Worm (Caenorhabditis elegans) whole organism, L1 larva: Measurements from ENCODE around the gene ckb-2.

Experiments
- C16A3.4 ChIP-seq: fragments of 150-350 bp; optimal IDR thresholded peaks from 2 replicates; lab custom pipeline; 2014; ENCODE audit warnings: missing biosample characterization, missing genetic modification characterization
- aha-1 ChIP-seq: fragments of 150-350 bp; optimal IDR thresholded peaks from 2 replicates; lab custom pipeline; 2014; ENCODE audit warnings: missing biosample characterization, missing genetic modification characterization
- aly-2 ChIP-seq: fragments of 150-350 bp; optimal IDR thresholded peaks from 2 replicates; lab custom pipeline; 2014; ENCODE audit warnings: missing biosample characterization, missing genetic modification characterization
- blmp-1 ChIP-seq: fragments of 150-350 bp; optimal IDR thresholded peaks from 2 replicates; lab custom pipeline; 2014; ENCODE audit warnings: missing biosample characterization, missing genetic modification characterization
- ceh-8 ChIP-seq: fragments of 200-800 bp; sonication (Bioruptor generic); optimal IDR thresholded peaks from 2 replicates; lab custom pipeline; 2018; ENCODE audit warnings: mild to moderate bottlenecking, missing genetic modification characterization, moderate library complexity, missing compliant biosample characterization
- ceh-88 ChIP-seq: fragments of 200-800 bp; sonication (Bioruptor generic); IDR thresholded peaks from 2 replicates; pipeline ENCODE4 v1.3.6; 2022; ENCODE audit warnings: missing genetic modification characterization, missing compliant biosample characterization
- ceh-90 ChIP-seq: sonication (generic microtip); optimal IDR thresholded peaks from 2 replicates; lab custom pipeline; 2016; ENCODE audit warnings: missing genetic modification characterization, missing compliant biosample characterization
- dpl-1 ChIP-seq, 3 experiments: fragments of 150-350 bp in 2 of 3; sonication (generic microtip) in 1 of 3; optimal IDR thresholded peaks; 2 replicates each; lab custom pipeline; 2014 to 2017; ENCODE audit warnings: missing biosample characterization in 3 of 3, missing genetic modification characterization in 3 of 3, missing genetic modification reagents in 3 of 3
- efl-1 ChIP-seq, 4 experiments: fragments of 150-350 bp; optimal IDR thresholded peaks in 3 of 4; peaks in 1 of 4; 1 replicate in 1 of 4; 2 replicates in 3 of 4; lab custom pipeline; 2014; ENCODE audit warnings: missing biosample characterization in 2 of 4, missing genetic modification characterization in 2 of 4, missing genetic modification reagents in 2 of 4
- efl-3 ChIP-seq: fragments of 200-800 bp; sonication (Bioruptor generic); optimal IDR thresholded peaks from 2 replicates; lab custom pipeline; 2018; ENCODE audit warnings: mild to moderate bottlenecking, missing genetic modification characterization, missing compliant biosample characterization
- egl-27 ChIP-seq, 2 experiments: fragments of 150-350 bp in 1 of 2; sonication (generic microtip); optimal IDR thresholded peaks; 3 replicates each; lab custom pipeline; 2017 to 2018; ENCODE audit warnings: missing biosample characterization in 2 of 2, missing genetic modification characterization in 2 of 2, missing genetic modification reagents in 2 of 2
- elt-3 ChIP-seq, 6 experiments: fragments of 150-350 bp in 1 of 6; sonication (generic microtip); optimal IDR thresholded peaks; 2 replicates each; lab custom pipeline; 2017 to 2018; ENCODE audit warnings: missing biosample characterization in 6 of 6, missing genetic modification characterization in 6 of 6, inconsistent platforms in 1 of 6
- ets-5 ChIP-seq: fragments of 200-800 bp; sonication (Bioruptor generic); IDR thresholded peaks from 2 replicates; pipeline ENCODE4 v1.3.6; 2022; ENCODE audit warnings: missing genetic modification characterization, missing compliant biosample characterization
- fkh-4 ChIP-seq: sonication (generic microtip); optimal IDR thresholded peaks from 2 replicates; lab custom pipeline; 2016; ENCODE audit warnings: missing compliant biosample characterization, missing genetic modification characterization, borderline replicate concordance
- fkh-8 ChIP-seq: sonication (generic microtip); optimal IDR thresholded peaks from 2 replicates; lab custom pipeline; 2016; ENCODE audit warnings: mild to moderate bottlenecking, missing genetic modification characterization, missing compliant biosample characterization
- fos-1 ChIP-seq: fragments of 150-350 bp; optimal IDR thresholded peaks from 2 replicates; lab custom pipeline; 2014; ENCODE audit warnings: missing biosample characterization, missing genetic modification characterization
- hlh-17 ChIP-seq: fragments of 200-800 bp; sonication (Bioruptor generic); optimal IDR thresholded peaks from 2 replicates; lab custom pipeline; 2018; ENCODE audit warnings: missing genetic modification characterization, mild to moderate bottlenecking, missing compliant biosample characterization, moderate library complexity, borderline replicate concordance
- hlh-4 ChIP-seq: sonication (generic microtip); optimal IDR thresholded peaks from 2 replicates; lab custom pipeline; 2016; ENCODE audit warnings: mild to moderate bottlenecking, missing genetic modification characterization, missing compliant biosample characterization
- hpl-2 ChIP-seq: fragments of 150-350 bp; optimal IDR thresholded peaks from 2 replicates; lab custom pipeline; 2014; ENCODE audit warnings: missing biosample characterization, missing genetic modification reagents, missing genetic modification characterization
- isw-1 ChIP-seq: fragments of 200-800 bp; sonication (Bioruptor generic); IDR thresholded peaks from 2 replicates; pipeline ENCODE4 v1.3.6; 2022; ENCODE audit warnings: missing genetic modification characterization, missing compliant biosample characterization
- jun-1 ChIP-seq: fragments of 150-350 bp; optimal IDR thresholded peaks from 2 replicates; lab custom pipeline; 2014; ENCODE audit warnings: missing biosample characterization, missing genetic modification reagents, missing genetic modification characterization
- lin-13 ChIP-seq: fragments of 150-350 bp; optimal IDR thresholded peaks from 2 replicates; lab custom pipeline; 2014; ENCODE audit warnings: missing biosample characterization, missing genetic modification reagents, missing genetic modification characterization
- lin-14 ChIP-seq: fragments of 200-800 bp; sonication (Bioruptor generic); optimal IDR thresholded peaks from 2 replicates; lab custom pipeline; 2018; ENCODE audit warnings: mild to moderate bottlenecking, missing genetic modification characterization, moderate library complexity, missing compliant biosample characterization
- lin-15B ChIP-seq: fragments of 150-350 bp; sonication (generic microtip); optimal IDR thresholded peaks from 3 replicates; lab custom pipeline; 2014; ENCODE audit warnings: missing biosample characterization, missing genetic modification characterization
- lin-39 ChIP-seq: fragments of 150-350 bp; optimal IDR thresholded peaks from 2 replicates; lab custom pipeline; 2014; ENCODE audit warnings: missing biosample characterization, missing genetic modification reagents, missing genetic modification characterization
- lir-3 ChIP-seq: sonication (generic microtip); optimal IDR thresholded peaks from 2 replicates; lab custom pipeline; 2016; ENCODE audit warnings: mild to moderate bottlenecking, missing genetic modification characterization, moderate library complexity, missing compliant biosample characterization; ENCODE audit not compliant: poor library complexity
- mef-2 ChIP-seq: fragments of 150-350 bp; optimal IDR thresholded peaks from 2 replicates; lab custom pipeline; 2014; ENCODE audit warnings: missing biosample characterization, missing genetic modification characterization
- mep-1 ChIP-seq: fragments of 150-350 bp; optimal IDR thresholded peaks from 2 replicates; lab custom pipeline; 2014; ENCODE audit warnings: missing biosample characterization, missing genetic modification characterization
- nhr-11 ChIP-seq: fragments of 150-350 bp; optimal IDR thresholded peaks from 2 replicates; lab custom pipeline; 2014; ENCODE audit warnings: missing biosample characterization, missing genetic modification characterization
- nhr-19 ChIP-seq: fragments of 200-800 bp; sonication (Bioruptor generic); conservative IDR thresholded peaks from 2 replicates; pipeline ENCODE4 v1.3.6; 2022; ENCODE audit warnings: missing genetic modification characterization, missing compliant biosample characterization
- nhr-20 ChIP-seq: sonication (generic microtip); optimal IDR thresholded peaks from 2 replicates; lab custom pipeline; 2016; ENCODE audit warnings: mild to moderate bottlenecking, missing genetic modification characterization, missing compliant biosample characterization
- nhr-47 ChIP-seq: sonication (generic microtip); optimal IDR thresholded peaks from 2 replicates; lab custom pipeline; 2016; ENCODE audit warnings: mild to moderate bottlenecking, missing genetic modification characterization, moderate library complexity, missing compliant biosample characterization
- nhr-76 ChIP-seq: sonication (generic microtip); optimal IDR thresholded peaks from 2 replicates; lab custom pipeline; 2017; ENCODE audit warnings: missing biosample characterization, missing genetic modification characterization
- nhr-77 ChIP-seq: fragments of 150-350 bp; optimal IDR thresholded peaks from 2 replicates; lab custom pipeline; 2014; ENCODE audit warnings: missing biosample characterization, missing genetic modification characterization
- nhr-85 ChIP-seq: sonication (generic microtip); peaks from one replicate; lab custom pipeline; 2016; ENCODE audit warnings: missing genetic modification characterization, inconsistent platforms, missing compliant biosample characterization
- pax-3 ChIP-seq: fragments of 200-800 bp; sonication (Bioruptor generic); optimal IDR thresholded peaks from 2 replicates; lab custom pipeline; 2018; ENCODE audit warnings: mild to moderate bottlenecking, missing genetic modification characterization, moderate library complexity, missing compliant biosample characterization
- skn-1 ChIP-seq: fragments of 150-350 bp; optimal IDR thresholded peaks from 2 replicates; lab custom pipeline; 2014; ENCODE audit warnings: missing biosample characterization, missing genetic modification characterization
- snpc-4 ChIP-seq: fragments of 150-350 bp; optimal IDR thresholded peaks from 2 replicates; lab custom pipeline; 2014; ENCODE audit warnings: missing biosample characterization, missing genetic modification characterization
- snu-23 ChIP-seq: sonication (generic microtip); optimal IDR thresholded peaks from 2 replicates; lab custom pipeline; 2016; ENCODE audit warnings: missing genetic modification characterization, missing compliant biosample characterization
- sox-4 ChIP-seq: sonication (generic microtip); optimal IDR thresholded peaks from 2 replicates; lab custom pipeline; 2016; ENCODE audit warnings: missing genetic modification characterization, missing compliant biosample characterization
- sptf-1 ChIP-seq: fragments of 150-350 bp; optimal IDR thresholded peaks from 2 replicates; lab custom pipeline; 2014; ENCODE audit warnings: missing biosample characterization, missing genetic modification characterization
- swsn-7 ChIP-seq: sonication (generic microtip); optimal IDR thresholded peaks from 2 replicates; lab custom pipeline; 2016; ENCODE audit warnings: missing genetic modification characterization, missing compliant biosample characterization
- tbx-2 ChIP-seq: sonication (generic microtip); optimal IDR thresholded peaks from 2 replicates; lab custom pipeline; 2016; ENCODE audit warnings: missing genetic modification characterization, missing compliant biosample characterization
- tlp-1 ChIP-seq: fragments of 150-350 bp; optimal IDR thresholded peaks from 2 replicates; lab custom pipeline; 2014; ENCODE audit warnings: missing biosample characterization, missing genetic modification characterization
- unc-130 ChIP-seq: fragments of 150-350 bp; optimal IDR thresholded peaks from 2 replicates; lab custom pipeline; 2017; ENCODE audit warnings: missing biosample characterization, missing genetic modification characterization, inconsistent platforms
- unc-62 ChIP-seq: fragments of 150-350 bp; optimal IDR thresholded peaks from 2 replicates; lab custom pipeline; 2014; ENCODE audit warnings: missing biosample characterization, missing genetic modification reagents, missing genetic modification characterization
- unc-86 ChIP-seq: sonication (generic microtip); optimal IDR thresholded peaks from 2 replicates; lab custom pipeline; 2016; ENCODE audit warnings: missing genetic modification characterization, missing compliant biosample characterization
- xbp-1 ChIP-seq: sonication (generic microtip); optimal IDR thresholded peaks from 2 replicates; lab custom pipeline; 2016; ENCODE audit warnings: missing genetic modification characterization, missing compliant biosample characterization
- zip-4 ChIP-seq: fragments of 200-800 bp; sonication (Bioruptor generic); optimal IDR thresholded peaks from 2 replicates; lab custom pipeline; 2018; ENCODE audit warnings: mild to moderate bottlenecking, missing genetic modification characterization, moderate library complexity, missing compliant biosample characterization
- ztf-11 ChIP-seq, 2 experiments: sonication (generic microtip); optimal IDR thresholded peaks; 2 replicates each; lab custom pipeline; 2016 to 2017; ENCODE audit warnings: missing genetic modification characterization in 2 of 2, missing biosample characterization in 1 of 2, missing compliant biosample characterization in 1 of 2
- ztf-4 ChIP-seq: fragments of 150-350 bp; optimal IDR thresholded peaks from 2 replicates; lab custom pipeline; 2014; ENCODE audit warnings: missing biosample characterization, missing genetic modification characterization

ckb-2 gene

ce11 chrIII:4412108-4413009 is 44.6 kb downstream of the ckb-2 start (continued):
- TF ChIP-seq mep-1, result no peak
- no peak for TF ChIP-seq ets-5 (GFP tag; lab: Robert Waterston, UW)
- TF ChIP-seq C16A3.4 (tag; lab: Kevin White, UChicago), result peak; percentile 27
- TF ChIP-seq ztf-11 (tag; optimal IDR thresholded peaks at IDR 0.05; lab: Kevin White, UChicago), result no peak
- peak; percentile 3 for TF ChIP-seq unc-130
- no peak for TF ChIP-seq ceh-90 (tag; lab: Kevin White, UChicago)
- no peak for TF ChIP-seq lin-13 (GFP tag; lab: Kevin White, UChicago)
- TF ChIP-seq fkh-4 (tag; lab: Kevin White, UChicago), result no peak
- TF ChIP-seq nhr-76 (tag; lab: Kevin White, UChicago), result no peak
- TF ChIP-seq isw-1 (GFP tag; lab: Robert Waterston, UW), result no peak
- TF ChIP-seq nhr-20, result peak; percentile 83
- peak; percentile 80 for TF ChIP-seq nhr-85 (tag; lab: Kevin White, UChicago)
- peak; percentile 29 for TF ChIP-seq xbp-1 (tag; lab: Kevin White, UChicago)
- TF ChIP-seq ztf-4 (tag; lab: Kevin White, UChicago), result peak; percentile 1
- no peak for TF ChIP-seq sox-4 (tag; lab: Kevin White, UChicago)
- peak; percentile 88 for TF ChIP-seq lin-14
- TF ChIP-seq hlh-17 (GFP tag; lab: Kevin White, UChicago), result no peak
- TF ChIP-seq hpl-2 (GFP tag; lab: Kevin White, UChicago), result no peak
- peak; percentile 19 for TF ChIP-seq blmp-1 (tag; lab: Kevin White, UChicago)
- peak; percentile 48 for TF ChIP-seq nhr-19 (GFP tag; lab: Robert Waterston, UW)
- TF ChIP-seq nhr-11 (tag; lab: Kevin White, UChicago), result no peak
- peak; percentile 60 for TF ChIP-seq nhr-47 (tag; lab: Kevin White, UChicago)
- peak; percentile 78 for TF ChIP-seq snu-23 (GFP tag; lab: Kevin White, UChicago)
- no peak for TF ChIP-seq tlp-1
- TF ChIP-seq egl-27 (tag; optimal IDR thresholded peaks at IDR 0.05; lab: Kevin White, UChicago), result peak in 1 of 2 experiments; percentile 36
- no peak for TF ChIP-seq sptf-1 (tag; lab: Kevin White, UChicago)
- TF ChIP-seq tbx-2 (tag; lab: Kevin White, UChicago), result peak; percentile 42
- TF ChIP-seq aha-1 (tag; lab: Kevin White, UChicago), result no peak
- no peak for TF ChIP-seq aly-2
- no peak for TF ChIP-seq unc-86 (tag; lab: Kevin White, UChicago)
- no peak for TF ChIP-seq fkh-8
- no peak for TF ChIP-seq efl-3 (GFP tag; lab: Kevin White, UChicago)
- peak; percentile 10 for TF ChIP-seq skn-1
- TF ChIP-seq hlh-4, result no peak
- no peak for TF ChIP-seq fos-1 (tag; lab: Kevin White, UChicago)
- TF ChIP-seq elt-3 (tag; optimal IDR thresholded peaks at IDR 0.05; lab: Kevin White, UChicago), result no peak
- TF ChIP-seq zip-4 (GFP tag; lab: Kevin White, UChicago), result no peak
- TF ChIP-seq dpl-1 (GFP tag; optimal IDR thresholded peaks at IDR 0.05; lab: Kevin White, UChicago), result peak; percentile 2 to 41 (median 4)
- no peak for TF ChIP-seq jun-1
- peak; percentile 26 to 33 for TF ChIP-seq efl-1 (optimal IDR thresholded peaks at IDR 0.05; lab: Kevin White, UChicago)
- TF ChIP-seq efl-1 (GFP tag; optimal IDR thresholded peaks at IDR 0.05 in 1 of 2; lab: Kevin White, UChicago), result peak in 1 of 2 experiments; percentile 28
- no peak for TF ChIP-seq ceh-88 (GFP tag; lab: Robert Waterston, UW)
- TF ChIP-seq pax-3 (tag; lab: Kevin White, UChicago), result no peak
- TF ChIP-seq swsn-7, result peak; percentile 24
- no peak for TF ChIP-seq unc-62 (GFP tag; lab: Kevin White, UChicago)
- TF ChIP-seq ceh-8 (GFP tag; lab: Kevin White, UChicago), result no peak
- no peak for TF ChIP-seq mef-2
- TF ChIP-seq lin-15B (tag; lab: Kevin White, UChicago), result no peak
- peak; percentile 31 for TF ChIP-seq snpc-4 (tag; lab: Kevin White, UChicago)
- peak; percentile 5 for TF ChIP-seq lir-3 (tag; lab: Kevin White, UChicago)
- no peak for TF ChIP-seq nhr-77 (tag; lab: Kevin White, UChicago)
- TF ChIP-seq lin-39, result no peak
- TF ChIP-seq, all 84 proteins: peak for 29
